Fruit fly (Drosophila melanogaster): ENCODE data around the gene Targ1.

Gene Targ1

DNA sequence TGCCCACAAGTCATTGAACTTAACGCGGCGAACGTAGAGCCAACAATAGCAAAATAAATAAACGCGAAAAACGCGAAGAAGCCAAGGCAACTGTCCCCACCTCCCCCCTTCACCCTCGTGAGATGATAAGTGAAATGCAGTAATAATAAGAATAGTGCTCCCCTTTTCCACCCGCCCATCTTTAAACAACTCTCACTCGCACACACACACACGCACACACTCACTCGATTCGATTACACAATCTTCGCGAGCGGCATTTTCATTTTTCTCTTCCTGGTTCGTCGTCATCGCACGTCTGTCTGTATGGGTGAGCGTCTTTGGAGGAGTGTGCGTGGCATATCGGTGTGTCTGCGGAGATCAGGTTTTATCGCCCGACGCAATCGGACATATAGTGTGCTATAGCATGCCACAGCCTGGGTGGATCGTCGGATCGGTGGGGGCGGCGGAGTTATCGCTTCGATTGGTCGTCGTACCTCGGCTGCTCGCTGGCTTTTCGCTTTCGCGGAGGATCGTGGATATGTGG lies 22.1 kb upstream of the Targ1 start (continued):
- peak; percentile 45 for TF ChIP-seq Hr39 (GFP tag; optimal IDR thresholded peaks at IDR 0.05)
- TF ChIP-seq topi (GFP tag; optimal IDR thresholded peaks at IDR 0.05): peak; percentile 36
- peak; percentile 22 for TF ChIP-seq CG1621 (tag; optimal IDR thresholded peaks at IDR 0.05)
- TF ChIP-seq esn (GFP tag; optimal IDR thresholded peaks at IDR 0.05): peak; percentile 38
- peak; percentile 27 for TF ChIP-seq Smox (GFP tag; optimal IDR thresholded peaks at IDR 0.05)
- no peak for TF ChIP-seq spab (GFP tag; optimal IDR thresholded peaks at IDR 0.05)
- peak; percentile 31 for TF ChIP-seq Sox102F (GFP tag; optimal IDR thresholded peaks at IDR 0.05)
- peak; percentile 17 for TF ChIP-seq CG34406 (GFP tag; optimal IDR thresholded peaks at IDR 0.05)
- peak; percentile 33 for TF ChIP-seq CG31627 (GFP tag; optimal IDR thresholded peaks at IDR 0.05)
- TF ChIP-seq CG9139 (GFP tag; optimal IDR thresholded peaks at IDR 0.05): no peak
- TF ChIP-seq CG6808 (GFP tag; optimal IDR thresholded peaks at IDR 0.05): no peak

DNA sequence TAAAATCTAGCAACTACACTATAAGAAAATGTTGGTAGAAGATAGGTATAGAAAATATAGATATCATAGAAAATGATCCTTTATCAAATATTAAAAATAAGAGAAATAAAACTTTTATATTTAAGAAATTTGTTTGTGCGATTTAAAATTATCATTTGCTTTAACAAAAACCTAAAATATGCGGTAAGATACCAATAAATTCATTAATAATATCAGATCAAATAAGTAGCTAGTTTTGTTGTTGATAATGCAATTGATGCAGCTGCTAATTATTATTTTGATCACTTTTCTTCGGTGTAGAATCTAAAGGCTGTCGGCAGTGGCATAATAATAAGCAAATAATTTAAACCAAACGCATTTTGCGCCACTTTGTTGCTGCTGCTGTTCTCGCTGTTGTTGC lies 21.6 kb upstream of the Targ1 start:
- peak; percentile 88 for TF ChIP-seq CG6276 (GFP tag; optimal IDR thresholded peaks at IDR 0.05)
- TF ChIP-seq dsx (GFP tag; optimal IDR thresholded peaks at IDR 0.05; ENCODE audit: poor library complexity, severe bottlenecking): peak; percentile 6
- peak; percentile 66 for TF ChIP-seq CG10631 (GFP tag; optimal IDR thresholded peaks at IDR 0.05)
- TF ChIP-seq CG8119 (GFP tag; IDR thresholded peaks at IDR 0.05): peak; percentile 81
- peak; percentile 40 for TF ChIP-seq Lpt (GFP tag; optimal IDR thresholded peaks at IDR 0.05)
- TF ChIP-seq spab (GFP tag; optimal IDR thresholded peaks at IDR 0.05): no peak
- TF ChIP-seq Gug (GFP tag; IDR thresholded peaks at IDR 0.05): peak; percentile 56
- TF ChIP-seq net (GFP tag; optimal IDR thresholded peaks at IDR 0.05): peak; percentile 59
- peak; percentile 86 for TF ChIP-seq Eip78C (GFP tag)
- peak; percentile 25 for TF ChIP-seq dac (GFP tag; optimal IDR thresholded peaks at IDR 0.05)
- TF ChIP-seq Hr4 (GFP tag; optimal IDR thresholded peaks at IDR 0.05): peak; percentile 68
- no peak for TF ChIP-seq CG8632 (GFP tag; optimal IDR thresholded peaks at IDR 0.05)
- TF ChIP-seq OdsH (GFP tag; optimal IDR thresholded peaks at IDR 0.05): peak; percentile 53
- peak; percentile 8 for TF ChIP-seq Sox14 (GFP tag; optimal IDR thresholded peaks at IDR 0.05)
- no peak for TF ChIP-seq Sox15 (GFP tag; optimal IDR thresholded peaks at IDR 0.05)
- TF ChIP-seq eg (GFP tag; IDR thresholded peaks at IDR 0.05): peak; percentile 47; the same call in 2 of the 3 replicates
- TF ChIP-seq pdm3 (GFP tag; optimal IDR thresholded peaks at IDR 0.05): peak; percentile 13
- TF ChIP-seq achi (GFP tag; optimal IDR thresholded peaks at IDR 0.05): peak; percentile 38
- TF ChIP-seq salr (GFP tag; optimal IDR thresholded peaks at IDR 0.05): peak in 1 of 2 experiments; percentile 86
- peak; percentile 91 for TF ChIP-seq CG32006 (GFP tag; optimal IDR thresholded peaks at IDR 0.05)
- TF ChIP-seq topi (GFP tag; optimal IDR thresholded peaks at IDR 0.05): no peak
- peak; percentile 86 for TF ChIP-seq CG15336 (GFP tag; IDR thresholded peaks at IDR 0.05)
- TF ChIP-seq CG34406 (GFP tag; optimal IDR thresholded peaks at IDR 0.05): no peak
- TF ChIP-seq CG11762 (GFP tag; optimal IDR thresholded peaks at IDR 0.05; ENCODE audit: insufficient read depth): peak; percentile 18
- no peak for TF ChIP-seq CG8319 (GFP tag; optimal IDR thresholded peaks at IDR 0.05)
- peak; percentile 26 for TF ChIP-seq CG3919 (GFP tag; optimal IDR thresholded peaks at IDR 0.05)
- TF ChIP-seq CG4318 (GFP tag; optimal IDR thresholded peaks at IDR 0.05): peak; percentile 78

DNA sequence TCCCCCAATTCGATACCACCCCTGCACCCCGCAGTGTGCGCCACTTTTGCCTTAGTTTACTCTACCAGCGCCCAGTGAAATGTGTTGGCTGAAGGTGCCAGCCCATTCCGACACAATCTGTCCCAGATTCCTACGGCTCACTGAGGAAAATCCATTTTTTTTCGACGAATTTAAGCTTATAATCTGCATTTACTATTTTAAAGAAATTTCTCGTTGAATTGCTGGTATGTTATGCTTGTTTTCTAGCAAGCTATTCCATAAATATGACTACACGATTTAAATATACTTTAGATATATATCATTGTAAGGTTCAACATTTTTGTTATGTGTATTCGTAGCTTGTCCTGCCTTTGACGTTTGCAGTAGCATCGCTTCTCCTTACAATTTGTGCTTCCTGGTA lies 20.6 kb upstream of the Targ1 start:
- TF ChIP-seq Gug (GFP tag; IDR thresholded peaks at IDR 0.05) (peak; percentile 31; the same call in 1 of the 2 replicates), vri (GFP tag; optimal IDR thresholded peaks at IDR 0.05) (no peak), CG7368 (GFP tag; optimal IDR thresholded peaks at IDR 0.05) (no peak), achi (GFP tag; optimal IDR thresholded peaks at IDR 0.05) (peak; percentile 38), svp (GFP tag) (peak; percentile 30), Eip78C (GFP tag) (peak; percentile 86), CG3919 (GFP tag; optimal IDR thresholded peaks at IDR 0.05) (peak; percentile 39), CG6276 (GFP tag; optimal IDR thresholded peaks at IDR 0.05) (peak; percentile 61), dac (GFP tag; optimal IDR thresholded peaks at IDR 0.05) (no peak), Hr4 (GFP tag; optimal IDR thresholded peaks at IDR 0.05) (peak; percentile 60), Sox14 (GFP tag; optimal IDR thresholded peaks at IDR 0.05) (peak; percentile 9), OdsH (GFP tag; optimal IDR thresholded peaks at IDR 0.05) (peak; percentile 34), CG8119 (GFP tag; IDR thresholded peaks at IDR 0.05) (peak; percentile 30; the same call in 1 of the 3 replicates), eg (GFP tag; IDR thresholded peaks at IDR 0.05) (peak; percentile 59; the same call in 2 of the 3 replicates), salr (GFP tag; optimal IDR thresholded peaks at IDR 0.05) (peak in 1 of 2 experiments; percentile 38), CG11294 (GFP tag; IDR thresholded peaks at IDR 0.05) (no peak), Hr39 (GFP tag; optimal IDR thresholded peaks at IDR 0.05) (no peak), Lpt (GFP tag; optimal IDR thresholded peaks at IDR 0.05) (peak; percentile 26), cyc (GFP tag; optimal IDR thresholded peaks at IDR 0.05) (no peak), spab (GFP tag; optimal IDR thresholded peaks at IDR 0.05) (no peak), CG3032 (tag; optimal IDR thresholded peaks at IDR 0.05) (no peak), CG10669 (GFP tag; optimal IDR thresholded peaks at IDR 0.05) (no peak), Blimp-1 (GFP tag; optimal IDR thresholded peaks at IDR 0.05) (no peak), dsx (GFP tag; optimal IDR thresholded peaks at IDR 0.05; ENCODE audit: poor library complexity, severe bottlenecking) (no peak), CG6792 (GFP tag; optimal IDR thresholded peaks at IDR 0.05) (no peak), CG9139 (GFP tag; optimal IDR thresholded peaks at IDR 0.05) (no peak), CG32006 (GFP tag; optimal IDR thresholded peaks at IDR 0.05) (peak; percentile 57), net (GFP tag; optimal IDR thresholded peaks at IDR 0.05) (no peak), CG11902 (GFP tag; optimal IDR thresholded peaks at IDR 0.05) (no peak)

All from whole organism, prepupa.